Fruit fly (Drosophila melanogaster): Measurements from ENCODE around the gene sina.

sina gene

DNA sequence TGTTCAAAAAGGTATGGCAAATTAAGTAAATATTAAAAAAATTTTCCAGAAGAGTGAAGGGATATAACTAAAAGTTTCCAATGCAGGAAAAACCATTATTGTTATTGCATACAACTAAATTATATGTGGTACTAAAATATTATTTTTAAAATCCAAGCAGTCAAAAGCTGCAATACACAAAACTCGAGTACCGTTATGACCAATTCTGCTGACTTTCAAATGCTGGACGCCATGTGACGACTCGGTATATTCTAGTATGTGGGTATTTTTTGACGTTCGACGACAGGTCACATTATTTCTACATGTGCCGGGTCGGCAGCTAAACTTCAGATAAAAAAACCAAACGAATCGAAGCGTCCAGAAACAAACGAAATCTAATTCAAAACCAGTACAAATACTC, 45.4 kb upstream of the sina start (continued):
- peak; percentile 54; the same call in 1 of the 3 replicates for TF ChIP-seq CG11456 (GFP tag; IDR thresholded peaks at IDR 0.05)
- TF ChIP-seq CG32767 (GFP tag; IDR thresholded peaks at IDR 0.05), result no peak
- TF ChIP-seq Camta (GFP tag; optimal IDR thresholded peaks at IDR 0.05), result no peak
- TF ChIP-seq peb (GFP tag; IDR thresholded peaks at IDR 0.05), result no peak
- no peak for TF ChIP-seq CG6254 (GFP tag; optimal IDR thresholded peaks at IDR 0.05)
- TF ChIP-seq D19B (GFP tag; optimal IDR thresholded peaks at IDR 0.05), result no peak
- peak; percentile 87 for TF ChIP-seq CG2199 (GFP tag; IDR thresholded peaks at IDR 0.05)
- peak; percentile 84 for TF ChIP-seq HmgZ (tag; optimal IDR thresholded peaks at IDR 0.05)
- peak; percentile 9 for TF ChIP-seq zfh2 (GFP tag; optimal IDR thresholded peaks at IDR 0.05)
- no peak for TF ChIP-seq ase (GFP tag; IDR thresholded peaks at IDR 0.05)
- TF ChIP-seq CG30020 (tag; optimal IDR thresholded peaks at IDR 0.05), result peak; percentile 24
- TF ChIP-seq CG17829 (tag; optimal IDR thresholded peaks at IDR 0.05), result peak; percentile 25
- no peak for TF ChIP-seq dan (GFP tag; IDR thresholded peaks at IDR 0.05)
- TF ChIP-seq NfI (GFP tag; optimal IDR thresholded peaks at IDR 0.05), result no peak
- TF ChIP-seq CG3726 (GFP tag; IDR thresholded peaks at IDR 0.05), result no peak
- no peak for TF ChIP-seq Xrp1 (GFP tag; IDR thresholded peaks at IDR 0.05)
- TF ChIP-seq ewg (GFP tag; optimal IDR thresholded peaks at IDR 0.05), result peak; percentile 56
- no peak for TF ChIP-seq Hr39 (optimal IDR thresholded peaks at IDR 0.05)
- no peak for TF ChIP-seq knrl (GFP tag; IDR thresholded peaks at IDR 0.05; ENCODE audit: partially characterized antibody)
- TF ChIP-seq tio (GFP tag; optimal IDR thresholded peaks at IDR 0.05), result no peak
- TF ChIP-seq scrt (GFP tag; optimal IDR thresholded peaks at IDR 0.05), result no peak
- TF ChIP-seq pita (GFP tag; optimal IDR thresholded peaks at IDR 0.05), result no peak
- TF ChIP-seq Hand (GFP tag; optimal IDR thresholded peaks at IDR 0.05), result no peak
- no peak for TF ChIP-seq Hr78 (GFP tag; optimal IDR thresholded peaks at IDR 0.05)
- TF ChIP-seq CG16815 (GFP tag; optimal IDR thresholded peaks at IDR 0.05), result no peak
- no peak for TF ChIP-seq kni (GFP tag; optimal IDR thresholded peaks at IDR 0.05)
- 0 out of 3 replicates have a peak, but pooled peaks have one; percentile 35 for TF ChIP-seq CG16813 (GFP tag; IDR thresholded peaks at IDR 0.05; ENCODE audit: partially characterized antibody)
- TF ChIP-seq her (GFP tag; optimal IDR thresholded peaks at IDR 0.05), result no peak
- TF ChIP-seq row (GFP tag; IDR thresholded peaks at IDR 0.05), result peak; percentile 68
- peak; percentile 51; the same call in 1 of the 2 replicates for TF ChIP-seq CG9932 (GFP tag; IDR thresholded peaks at IDR 0.05)
- TF ChIP-seq CG18599 (GFP tag; optimal IDR thresholded peaks at IDR 0.05), result no peak
- peak; percentile 23; the same call in 1 of the 2 replicates for TF ChIP-seq bbx (GFP tag; IDR thresholded peaks at IDR 0.05; ENCODE audit: partially characterized antibody)
- TF ChIP-seq MTF-1 (GFP tag; optimal IDR thresholded peaks at IDR 0.05; ENCODE audit: borderline replicate concordance), result no peak
- peak; percentile 11 for TF ChIP-seq mam (GFP tag; optimal IDR thresholded peaks at IDR 0.05)
- TF ChIP-seq CG12391 (tag; optimal IDR thresholded peaks at IDR 0.05), result peak; percentile 41
- TF ChIP-seq Sin3A (optimal IDR thresholded peaks at IDR 0.05), result peak; percentile 21
- no peak for TF ChIP-seq Nf-YB (GFP tag; optimal IDR thresholded peaks at IDR 0.05)
- TF ChIP-seq pan (optimal IDR thresholded peaks at IDR 0.05), result no peak
- TF ChIP-seq pan (GFP tag; optimal IDR thresholded peaks at IDR 0.05 in 1 of 2, IDR thresholded peaks at IDR 0.05 in 1 of 2), result no peak
- no peak for TF ChIP-seq CG8388 (GFP tag; optimal IDR thresholded peaks at IDR 0.05)
- no peak for TF ChIP-seq lmd (GFP tag; IDR thresholded peaks at IDR 0.05)
- no peak for TF ChIP-seq sr (GFP tag; IDR thresholded peaks at IDR 0.05)
- no peak for TF ChIP-seq ems (GFP tag; optimal IDR thresholded peaks at IDR 0.05)
- no peak for TF ChIP-seq bab2 (GFP tag; optimal IDR thresholded peaks at IDR 0.05)
- no peak for TF ChIP-seq h (optimal IDR thresholded peaks at IDR 0.05)
- no peak for TF ChIP-seq TFAM (GFP tag; optimal IDR thresholded peaks at IDR 0.05)
- no peak for TF ChIP-seq wdn (GFP tag; IDR thresholded peaks at IDR 0.05)
- peak; percentile 78; the same call in 1 of the 3 replicates for TF ChIP-seq CG34422 (GFP tag; IDR thresholded peaks at IDR 0.05)
- peak; percentile 79 for TF ChIP-seq Abd-B (GFP tag; optimal IDR thresholded peaks at IDR 0.05)
- TF ChIP-seq vvl (GFP tag; IDR thresholded peaks at IDR 0.05), result peak; percentile 28
- peak; percentile 21 for TF ChIP-seq twi (tag; optimal IDR thresholded peaks at IDR 0.05)
- TF ChIP-seq gem (tag; optimal IDR thresholded peaks at IDR 0.05), result peak; percentile 17
